Fruit fly (Drosophila melanogaster): ENCODE measurements around the gene CG6845.

CG6845 gene

dm6 chr3L:145998-146576 is at the start of gene CG6845 (continued):
- no peak for TF ChIP-seq HLH3B (GFP tag; IDR thresholded peaks at IDR 0.05)
- peak; percentile 84 for TF ChIP-seq Bgb (GFP tag; IDR thresholded peaks at IDR 0.05; ENCODE audit: partially characterized antibody)
- TF ChIP-seq corto (GFP tag; optimal IDR thresholded peaks at IDR 0.05) = peak; percentile 7
- peak; percentile 73 for TF ChIP-seq Sry-δ (GFP tag; optimal IDR thresholded peaks at IDR 0.05)
- no peak for TF ChIP-seq B-H2 (GFP tag; optimal IDR thresholded peaks at IDR 0.05)
- peak; percentile 26 for TF ChIP-seq CG12659 (GFP tag; optimal IDR thresholded peaks at IDR 0.05)
- no peak for TF ChIP-seq CG12299 (tag; optimal IDR thresholded peaks at IDR 0.05)
- TF ChIP-seq CG16813 (GFP tag; IDR thresholded peaks at IDR 0.05; ENCODE audit: partially characterized antibody) = peak; percentile 70
- no peak for TF ChIP-seq gsb-n (tag; optimal IDR thresholded peaks at IDR 0.05)
- TF ChIP-seq D19A (tag; optimal IDR thresholded peaks at IDR 0.05) = no peak
- peak; percentile 23 for TF ChIP-seq D (optimal IDR thresholded peaks at IDR 0.05)
- TF ChIP-seq D (GFP tag; optimal IDR thresholded peaks at IDR 0.05) = peak; percentile 51
- no peak for TF ChIP-seq CG17802 (tag; optimal IDR thresholded peaks at IDR 0.05)
- no peak for TF ChIP-seq seq (GFP tag; IDR thresholded peaks at IDR 0.05)
- TF ChIP-seq CG2129 (GFP tag; IDR thresholded peaks at IDR 0.05; ENCODE audit: partially characterized antibody) = peak; percentile 40; the same call in 1 of the 2 replicates
- TF ChIP-seq BEAF-32 (GFP tag; optimal IDR thresholded peaks at IDR 0.05) = peak; percentile 62
- peak; percentile 93 for TF ChIP-seq CG13287 (GFP tag; IDR thresholded peaks at IDR 0.05; ENCODE audit: partially characterized antibody)

DNA sequence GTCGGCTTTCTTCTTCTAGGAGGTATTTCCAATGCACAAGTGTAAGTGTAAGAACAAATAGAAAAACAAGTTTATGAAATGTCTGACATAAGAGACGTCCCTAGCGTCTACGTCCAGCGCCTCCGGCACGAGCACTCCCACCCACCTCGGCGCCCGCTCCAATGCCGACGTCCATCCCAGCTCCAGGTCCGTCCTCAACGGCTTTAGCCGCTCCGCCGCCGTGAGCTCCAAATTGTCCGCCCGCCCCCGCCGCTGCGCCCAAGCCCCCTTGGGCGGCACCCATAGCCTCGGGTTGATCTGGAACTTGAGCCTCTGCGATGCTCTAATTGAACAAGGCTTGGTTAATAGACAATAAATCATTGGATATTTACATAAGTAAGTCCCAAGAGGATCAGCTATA is 48.4 kb upstream of the CG6845 start:
- TF ChIP-seq ken (GFP tag; IDR thresholded peaks at IDR 0.05) = no peak
- TF ChIP-seq Atf6 (GFP tag; IDR thresholded peaks at IDR 0.05) = no peak
- TF ChIP-seq Med (GFP tag) = peak; percentile 38
- no peak for TF ChIP-seq lmd (GFP tag; IDR thresholded peaks at IDR 0.05)
- no peak for TF ChIP-seq CG15073 (GFP tag; optimal IDR thresholded peaks at IDR 0.05)
- peak; percentile 32 for TF ChIP-seq Hr39 (optimal IDR thresholded peaks at IDR 0.05)
- no peak for TF ChIP-seq nerfin-2 (GFP tag; IDR thresholded peaks at IDR 0.05; ENCODE audit: partially characterized antibody)
- TF ChIP-seq Taf1 (GFP tag; IDR thresholded peaks at IDR 0.05) = no peak
- TF ChIP-seq B-H2 (GFP tag; optimal IDR thresholded peaks at IDR 0.05) = no peak
- TF ChIP-seq cad (GFP tag; optimal IDR thresholded peaks at IDR 0.05) = no peak

- TF ChIP-seq Med (GFP tag) (peak; percentile 7), run (tag; optimal IDR thresholded peaks at IDR 0.05) (no peak), pan (optimal IDR thresholded peaks at IDR 0.05) (no peak), pan (GFP tag; optimal IDR thresholded peaks at IDR 0.05 in 1 of 2, IDR thresholded peaks at IDR 0.05 in 1 of 2) (no peak)
Measured at dm6 chr3L:98275-98674, 48.0 kb upstream of the CG6845 start, which contains the start of gene CG12483. TSS of gene CG12483 (minus strand) at chr3L:98375.

dm6 chr3L:104076-104475 is 42.2 kb upstream of the CG6845 start:
- no peak for TF ChIP-seq CG8924 (tag; optimal IDR thresholded peaks at IDR 0.05)
- TF ChIP-seq CG2199 (GFP tag; IDR thresholded peaks at IDR 0.05) = peak; percentile 80
- no peak for TF ChIP-seq hkb (optimal IDR thresholded peaks at IDR 0.05)
- TF ChIP-seq hkb (GFP tag; IDR thresholded peaks at IDR 0.05) = no peak
- TF ChIP-seq fu2 (GFP tag; optimal IDR thresholded peaks at IDR 0.05) = no peak
- TF ChIP-seq Deaf1 (tag; optimal IDR thresholded peaks at IDR 0.05) = peak; percentile 28
- no peak for TF ChIP-seq CG34376 (GFP tag; optimal IDR thresholded peaks at IDR 0.05)
- no peak for TF ChIP-seq CG6654 (GFP tag; optimal IDR thresholded peaks at IDR 0.05)

Measured in whole organism, embryonic.